Fruit fly (Drosophila melanogaster) whole organism, pupa: ENCODE measurements around the gene SKIP.
A peak's percentile ranks its signal among the peaks of the same experiment; 100 is the strongest.

Source experiments
- CG17806 ChIP-seq: fragments of 200-800 bp; sonication (Bioruptor generic); optimal IDR thresholded peaks from 2 replicates; lab custom pipeline; 2018; ENCODE audit warnings: missing biosample characterization, mild to moderate bottlenecking, missing genetic modification characterization, moderate library complexity
- CG9948 ChIP-seq: fragments of 200-800 bp; sonication (Bioruptor generic); optimal IDR thresholded peaks from 2 replicates; lab custom pipeline; 2018; ENCODE audit warnings: missing biosample characterization, mild to moderate bottlenecking, missing genetic modification characterization, moderate library complexity
- EcR ChIP-seq: fragments of 200-800 bp; sonication (Bioruptor generic); optimal IDR thresholded peaks from 3 replicates; lab custom pipeline; 2019; ENCODE audit warnings: missing biosample characterization, missing genetic modification characterization, mild to moderate bottlenecking, moderate library complexity, missing genetic modification reagents
- Pif1A ChIP-seq: fragments of 200-800 bp; sonication (Bioruptor generic); optimal IDR thresholded peaks from 3 replicates; lab custom pipeline; 2016; ENCODE audit warnings: missing biosample characterization, missing genetic modification characterization
- Pif1B ChIP-seq: fragments of 200-800 bp; sonication (Bioruptor generic); optimal IDR thresholded peaks from 3 replicates; lab custom pipeline; 2016; ENCODE audit warnings: missing biosample characterization, missing genetic modification characterization

DNA sequence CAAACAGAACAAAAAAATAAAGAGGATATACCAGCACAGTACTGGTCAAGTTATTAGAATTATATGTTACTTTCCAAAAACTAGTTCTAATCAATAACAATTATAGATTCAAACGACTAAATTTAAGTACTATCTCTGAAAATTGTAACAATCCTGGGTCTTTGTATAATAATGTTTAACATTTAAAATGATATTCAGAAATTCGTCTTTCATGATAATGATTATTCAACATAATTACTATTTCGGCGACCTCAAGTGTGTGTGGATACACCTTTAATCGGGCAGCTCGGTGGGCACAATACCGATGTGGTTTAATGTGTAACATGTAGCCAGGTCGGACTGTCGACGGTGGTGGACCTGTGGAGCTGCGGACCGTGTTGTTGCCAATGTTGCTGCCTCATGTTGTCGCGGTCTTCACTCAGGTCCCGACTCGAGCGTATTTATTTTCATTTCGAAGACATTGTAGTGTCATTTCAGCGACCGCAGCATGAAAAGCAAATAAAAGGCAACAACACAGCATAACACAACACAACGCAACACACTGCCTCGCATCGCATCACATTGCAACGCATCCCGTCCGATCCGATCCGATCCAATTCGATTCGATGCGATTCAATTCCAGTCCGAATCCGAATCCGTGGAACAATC, 61.3 kb downstream of the SKIP start:
- TF ChIP-seq CG9948 (tag; lab: Kevin White, UChicago) (peak; percentile 76), Pif1B (GFP tag; lab: Kevin White, UChicago) (peak; percentile 13), Pif1A (GFP tag; lab: Kevin White, UChicago) (peak; percentile 26), CG17806 (tag; lab: Kevin White, UChicago) (peak; percentile 77), EcR (GFP tag; lab: Kevin White, UChicago) (no peak)
